Fruit fly (Drosophila melanogaster): ENCODE measurements around the gene Hsc70-1.

Hsc70-1 gene

DNA sequence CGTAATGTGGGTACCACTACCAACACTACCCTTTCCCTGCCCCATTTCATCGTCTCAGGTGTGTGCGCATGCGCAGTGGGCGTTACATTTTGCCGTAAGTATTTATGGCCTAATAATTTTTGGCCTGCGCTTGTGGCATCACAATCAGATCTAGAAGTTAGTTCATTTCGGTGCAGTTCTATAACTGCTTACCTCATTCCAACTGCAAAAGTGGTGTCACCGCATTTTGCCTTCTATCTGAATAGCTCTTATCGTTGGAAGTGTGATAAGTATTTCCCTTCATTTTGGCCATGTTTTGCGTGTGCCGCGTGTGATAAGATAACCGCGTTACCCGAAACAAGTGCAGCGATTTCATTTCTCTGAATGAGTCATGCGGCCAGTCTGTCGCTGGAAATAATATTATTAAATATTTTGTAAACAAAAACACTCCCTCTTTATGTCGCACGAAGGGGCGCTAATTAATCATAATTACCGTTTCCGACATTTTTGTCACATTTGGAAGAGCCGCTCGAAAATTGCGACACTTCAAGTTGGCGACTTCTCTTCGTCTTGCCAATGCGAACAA lies 21.3 kb upstream of the Hsc70-1 start:
- TF ChIP-seq h (optimal IDR thresholded peaks at IDR 0.05), result no peak

DNA sequence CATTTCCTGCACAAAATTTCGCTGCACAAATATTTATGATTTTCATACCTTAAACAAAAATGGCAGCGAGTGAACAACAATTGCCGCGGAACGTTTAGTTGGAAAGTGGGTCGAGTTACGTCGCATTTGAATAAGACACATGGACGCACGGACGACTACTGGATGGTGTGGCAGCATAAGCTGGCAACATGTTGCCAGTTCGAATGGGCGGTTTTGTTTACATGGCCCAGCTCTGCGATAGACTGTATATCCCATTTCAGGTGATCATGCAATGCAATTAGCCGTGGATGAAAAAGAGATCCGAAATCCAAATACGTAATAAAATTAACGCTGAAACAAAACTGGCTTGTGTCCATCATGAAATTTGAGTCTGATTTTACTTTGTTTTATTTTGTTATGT lies 17.2 kb upstream of the Hsc70-1 start:
- TF ChIP-seq Myc (optimal IDR thresholded peaks at IDR 0.05) (no peak), h (optimal IDR thresholded peaks at IDR 0.05) (no peak), Sin3A (optimal IDR thresholded peaks at IDR 0.05) (no peak), ttk (optimal IDR thresholded peaks at IDR 0.05) (no peak), insv (optimal IDR thresholded peaks at IDR 0.05) (no peak), psq (optimal IDR thresholded peaks at IDR 0.05) (no peak)

dm6 chr3L:13957212-13957668 lies 16.6 kb upstream of the Hsc70-1 start:
- TF ChIP-seq Myc (optimal IDR thresholded peaks at IDR 0.05) (no peak), psq (optimal IDR thresholded peaks at IDR 0.05) (no peak), ttk (optimal IDR thresholded peaks at IDR 0.05) (no peak), h (optimal IDR thresholded peaks at IDR 0.05) (no peak), Sin3A (optimal IDR thresholded peaks at IDR 0.05) (no peak), insv (optimal IDR thresholded peaks at IDR 0.05) (no peak)

dm6 chr3L:13957789-13958188 lies 16.1 kb upstream of the Hsc70-1 start:
- TF ChIP-seq Sin3A (optimal IDR thresholded peaks at IDR 0.05), result no peak
- TF ChIP-seq Myc (optimal IDR thresholded peaks at IDR 0.05), result no peak
- TF ChIP-seq psq (optimal IDR thresholded peaks at IDR 0.05), result no peak
- no peak for TF ChIP-seq ttk (optimal IDR thresholded peaks at IDR 0.05)
- no peak for TF ChIP-seq h (optimal IDR thresholded peaks at IDR 0.05)
- no peak for TF ChIP-seq insv (optimal IDR thresholded peaks at IDR 0.05)

DNA sequence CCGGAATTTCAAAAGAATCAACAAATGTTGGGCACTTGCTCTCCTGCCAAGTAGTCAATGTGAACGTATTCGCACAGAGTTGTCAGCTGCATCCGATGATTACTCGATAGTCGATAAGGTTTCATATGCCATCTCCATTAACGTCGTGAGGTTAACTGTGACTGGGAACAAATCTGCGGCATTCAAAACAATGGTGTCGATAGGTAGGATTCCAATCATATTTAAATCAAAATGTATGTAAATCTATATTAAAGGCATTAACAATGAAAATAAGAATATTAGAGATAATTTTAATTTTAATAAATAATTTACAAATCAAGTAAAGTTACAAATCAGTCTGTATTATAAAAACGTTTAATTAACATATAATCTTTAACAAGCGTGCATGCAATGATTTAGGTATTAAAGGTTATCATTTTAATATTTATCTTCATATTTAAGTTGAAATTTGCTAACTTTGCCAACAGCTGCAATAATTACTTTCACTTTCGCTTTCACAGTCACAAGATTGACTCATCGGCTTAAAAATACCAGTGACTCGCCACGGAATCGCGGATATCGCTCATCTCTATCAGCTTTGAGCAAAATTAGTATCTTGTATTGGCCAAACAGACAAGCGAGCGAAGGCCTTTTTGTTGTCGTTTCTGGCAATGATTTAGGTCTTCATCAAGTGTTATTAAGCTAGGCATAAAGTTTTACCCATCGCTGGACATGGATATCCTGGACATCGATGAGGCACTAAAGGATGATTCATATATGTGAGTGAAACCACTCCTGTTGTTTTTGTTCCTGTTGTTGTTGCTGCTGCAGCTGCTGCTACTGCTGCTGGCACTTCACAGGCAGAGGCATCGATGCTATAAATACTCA lies 9.0 kb upstream of the Hsc70-1 start, which contains the start of the genes Meics, Nxf3 and ssp2:
Gene Meics, minus strand, starts transcription at position 68 of the 867 bp plus-strand sequence.
Gene Nxf3, plus strand, starts transcription at position 569 of the 867 bp plus-strand sequence.
Gene ssp2, plus strand, starts transcription at position 569 of the 867 bp plus-strand sequence.
- TF ChIP-seq insv (optimal IDR thresholded peaks at IDR 0.05) (no peak), ttk (optimal IDR thresholded peaks at IDR 0.05) (no peak), h (optimal IDR thresholded peaks at IDR 0.05) (no peak), Sin3A (optimal IDR thresholded peaks at IDR 0.05) (no peak), psq (optimal IDR thresholded peaks at IDR 0.05) (no peak), Myc (optimal IDR thresholded peaks at IDR 0.05) (no peak)

dm6 chr3L:13965502-13965843 lies 8.4 kb upstream of the Hsc70-1 start:
- no peak for TF ChIP-seq h (optimal IDR thresholded peaks at IDR 0.05)
- TF ChIP-seq psq (optimal IDR thresholded peaks at IDR 0.05), result no peak
- no peak for TF ChIP-seq Sin3A (optimal IDR thresholded peaks at IDR 0.05)
- TF ChIP-seq Myc (optimal IDR thresholded peaks at IDR 0.05), result no peak
- no peak for TF ChIP-seq ttk (optimal IDR thresholded peaks at IDR 0.05)
- TF ChIP-seq insv (optimal IDR thresholded peaks at IDR 0.05), result no peak

DNA sequence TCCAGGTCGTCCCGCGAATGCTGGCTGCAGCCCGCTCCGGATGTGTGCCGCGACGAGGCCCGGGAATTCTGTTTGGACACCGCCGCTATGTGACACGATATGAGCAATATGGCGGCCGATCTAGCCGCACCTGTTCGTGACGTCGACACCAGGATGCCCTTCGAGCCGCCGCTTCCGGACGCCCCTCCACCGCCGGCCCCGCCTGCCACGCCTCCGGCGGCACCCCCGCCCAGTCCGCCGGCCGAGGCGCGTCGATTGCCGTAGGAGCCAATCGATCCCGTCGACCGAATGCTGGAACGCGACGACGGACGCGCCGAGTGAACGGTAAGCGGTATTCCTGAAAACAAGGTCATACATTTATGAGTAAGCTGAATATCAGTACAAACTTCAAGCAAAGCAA lies 8.7 kb downstream of the Hsc70-1 start:
- TF ChIP-seq h (optimal IDR thresholded peaks at IDR 0.05) (no peak), Sin3A (optimal IDR thresholded peaks at IDR 0.05) (no peak), psq (optimal IDR thresholded peaks at IDR 0.05) (no peak), ttk (optimal IDR thresholded peaks at IDR 0.05) (no peak), insv (optimal IDR thresholded peaks at IDR 0.05) (no peak), Myc (optimal IDR thresholded peaks at IDR 0.05) (no peak)

DNA sequence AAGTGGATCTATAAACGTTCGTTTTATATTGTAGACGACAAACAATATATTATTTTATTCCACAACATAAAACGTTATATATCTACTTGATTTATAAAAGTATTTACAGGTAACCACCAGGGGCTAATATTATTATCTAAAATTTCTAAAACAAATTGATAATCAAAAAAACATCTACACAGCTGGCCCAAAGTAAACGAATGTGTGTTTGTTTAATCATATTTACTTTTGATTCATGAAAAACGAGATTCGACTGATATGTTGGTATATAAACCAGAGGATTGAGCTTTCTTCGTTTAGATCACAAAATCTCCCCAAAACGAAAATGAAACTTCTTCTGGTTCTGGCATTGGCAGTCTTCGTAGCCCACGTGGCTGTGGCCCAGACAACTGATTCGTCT lies 12.5 kb downstream of the Hsc70-1 start, which contains the start of gene CG17362:
Gene CG17362, plus strand, starts transcription at position 291 of the 400 bp plus-strand sequence.
- TF ChIP-seq ttk (optimal IDR thresholded peaks at IDR 0.05), result no peak
- TF ChIP-seq Myc (optimal IDR thresholded peaks at IDR 0.05), result no peak
- TF ChIP-seq psq (optimal IDR thresholded peaks at IDR 0.05), result no peak
- no peak for TF ChIP-seq insv (optimal IDR thresholded peaks at IDR 0.05)
- no peak for TF ChIP-seq h (optimal IDR thresholded peaks at IDR 0.05)
- no peak for TF ChIP-seq Sin3A (optimal IDR thresholded peaks at IDR 0.05)

DNA sequence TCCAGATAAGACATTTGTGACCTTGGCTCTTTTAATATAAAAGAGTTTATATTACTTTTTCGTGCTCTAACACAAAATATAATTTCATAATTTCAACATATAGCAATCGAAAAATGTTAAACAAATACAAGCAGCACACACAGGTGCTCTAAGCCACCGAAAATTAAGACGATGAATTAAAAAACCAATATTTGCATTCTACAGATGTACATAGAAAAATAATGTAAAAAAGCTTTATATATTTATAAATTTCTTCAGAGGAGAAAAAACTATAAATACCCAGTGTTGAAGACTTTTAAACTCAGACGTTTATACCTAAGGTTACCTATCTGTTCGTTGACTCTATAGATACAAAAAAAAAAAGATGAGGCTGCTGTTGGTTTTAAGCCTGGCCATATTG lies 13.7 kb downstream of the Hsc70-1 start, which contains the start of gene CG9040:
Gene CG9040, plus strand, starts transcription at position 301 of the 400 bp plus-strand sequence.
- TF ChIP-seq psq (optimal IDR thresholded peaks at IDR 0.05) (no peak), ttk (optimal IDR thresholded peaks at IDR 0.05) (no peak), insv (optimal IDR thresholded peaks at IDR 0.05) (no peak), Myc (optimal IDR thresholded peaks at IDR 0.05) (no peak), Sin3A (optimal IDR thresholded peaks at IDR 0.05) (no peak), h (optimal IDR thresholded peaks at IDR 0.05) (no peak)

DNA sequence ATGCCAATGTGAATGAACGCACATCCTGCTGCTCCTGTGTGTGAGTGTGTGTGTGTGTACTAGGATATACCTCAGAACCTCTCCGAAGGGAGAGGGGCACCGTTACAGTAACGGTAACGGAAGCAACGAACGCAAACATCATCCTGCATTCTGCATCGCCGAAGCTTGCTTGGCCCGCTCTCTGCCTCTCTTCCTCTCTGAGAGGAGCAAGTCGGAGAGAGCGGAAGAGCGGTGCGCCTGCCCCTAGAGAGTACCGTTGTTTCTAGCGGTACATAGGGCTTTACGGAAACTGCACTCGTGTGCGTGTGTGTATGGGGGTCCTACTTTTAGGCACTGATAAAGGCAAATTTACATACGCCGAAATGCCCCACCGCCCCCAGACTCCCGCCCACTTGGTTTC lies 17.5 kb downstream of the Hsc70-1 start:
- TF ChIP-seq ttk (optimal IDR thresholded peaks at IDR 0.05), result no peak
- TF ChIP-seq h (optimal IDR thresholded peaks at IDR 0.05), result no peak
- no peak for TF ChIP-seq Sin3A (optimal IDR thresholded peaks at IDR 0.05)
- no peak for TF ChIP-seq psq (optimal IDR thresholded peaks at IDR 0.05)
- TF ChIP-seq insv (optimal IDR thresholded peaks at IDR 0.05), result no peak

DNA sequence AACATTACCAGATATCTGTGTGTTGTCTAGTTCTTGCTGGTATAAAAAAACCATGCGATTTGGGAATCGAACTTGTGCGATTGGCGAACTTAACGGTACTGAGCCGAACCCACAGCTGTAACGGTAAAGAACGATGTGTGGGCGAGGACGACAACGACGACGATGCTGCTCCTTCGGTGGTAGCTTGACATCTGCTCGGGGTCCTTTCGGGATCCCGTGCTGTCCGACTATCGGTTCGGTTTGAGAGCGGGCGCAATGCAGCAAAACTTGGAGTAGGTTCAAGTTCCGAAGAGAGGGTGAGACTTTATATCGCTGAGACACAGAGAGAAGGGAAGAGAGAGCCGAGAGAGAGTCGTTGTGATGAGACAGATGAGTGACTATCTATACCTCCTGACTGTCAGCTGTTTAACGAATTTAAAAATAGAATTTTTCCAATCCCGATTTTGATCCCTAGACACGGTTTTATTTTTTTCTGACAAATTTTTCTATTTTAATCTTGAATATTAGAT lies 19.4 kb downstream of the Hsc70-1 start, which contains the start of gene CG17364:
Gene CG17364, minus strand, starts transcription at position 168 of the 509 bp plus-strand sequence.
- TF ChIP-seq h (optimal IDR thresholded peaks at IDR 0.05) (no peak), ttk (optimal IDR thresholded peaks at IDR 0.05) (no peak), Myc (optimal IDR thresholded peaks at IDR 0.05) (no peak), psq (optimal IDR thresholded peaks at IDR 0.05) (no peak), insv (optimal IDR thresholded peaks at IDR 0.05) (no peak), Sin3A (optimal IDR thresholded peaks at IDR 0.05) (no peak)
